Fruit fly (Drosophila melanogaster): ENCODE measurements around the gene CG6333.
A peak's percentile ranks its signal among the peaks of the same experiment; 100 is the strongest.

CG6333 gene

DNA sequence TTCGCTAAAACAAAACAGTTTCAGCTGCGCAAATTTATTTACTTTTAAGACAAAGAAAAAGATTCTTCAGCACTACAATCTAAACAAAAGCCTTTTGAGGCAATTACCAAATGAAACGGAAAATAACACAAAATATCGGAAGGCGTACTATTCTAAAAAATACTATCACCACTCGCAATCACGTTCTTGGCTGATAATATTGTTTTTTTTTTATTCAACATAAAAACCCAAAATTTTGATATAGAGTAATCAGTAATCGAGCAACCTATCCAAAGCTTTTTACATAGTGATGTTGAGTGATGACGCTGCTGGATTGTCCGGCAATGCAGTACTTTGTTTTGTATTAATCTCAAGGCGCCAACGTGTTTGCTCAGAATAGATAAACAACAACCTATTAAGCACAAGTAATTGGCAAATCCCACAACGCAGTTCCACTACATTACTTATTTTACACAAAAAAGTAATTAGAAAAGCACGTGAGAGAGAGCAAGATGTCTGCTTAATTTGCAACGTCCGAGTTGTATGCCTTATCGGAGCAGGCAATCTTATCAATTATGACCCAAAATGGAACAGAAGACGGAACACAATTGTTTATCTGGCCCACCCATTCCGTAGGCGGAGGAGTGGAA, 55.0 kb downstream of the CG6333 start (continued):
- TF ChIP-seq Dad (GFP tag; optimal IDR thresholded peaks at IDR 0.05) (no peak), pzg (GFP tag; optimal IDR thresholded peaks at IDR 0.05) (no peak), CG9215 (GFP tag; IDR thresholded peaks at IDR 0.05) (no peak), caup (GFP tag; optimal IDR thresholded peaks at IDR 0.05; ENCODE audit: severe bottlenecking) (peak; percentile 5), pnt (GFP tag; optimal IDR thresholded peaks at IDR 0.05) (no peak), CG10543 (GFP tag; optimal IDR thresholded peaks at IDR 0.05) (no peak), z (GFP tag; IDR thresholded peaks at IDR 0.05) (no peak), Mrtf (GFP tag; IDR thresholded peaks at IDR 0.05) (no peak), Dfd (GFP tag; optimal IDR thresholded peaks at IDR 0.05) (no peak), D (optimal IDR thresholded peaks at IDR 0.05) (no peak), D (GFP tag; optimal IDR thresholded peaks at IDR 0.05) (no peak), ATbp (GFP tag; optimal IDR thresholded peaks at IDR 0.05) (no peak), CG12236 (GFP tag; optimal IDR thresholded peaks at IDR 0.05) (no peak), ERR (GFP tag; optimal IDR thresholded peaks at IDR 0.05) (no peak), CG11504 (tag; optimal IDR thresholded peaks at IDR 0.05) (peak; percentile 15), Ets97D (GFP tag; optimal IDR thresholded peaks at IDR 0.05) (no peak), pros (GFP tag; optimal IDR thresholded peaks at IDR 0.05) (no peak), CG30403 (GFP tag; optimal IDR thresholded peaks at IDR 0.05) (no peak), amos (GFP tag; IDR thresholded peaks at IDR 0.05; ENCODE audit: partially characterized antibody) (no peak), Nf-YC (tag; optimal IDR thresholded peaks at IDR 0.05) (no peak), CG13287 (GFP tag; IDR thresholded peaks at IDR 0.05; ENCODE audit: partially characterized antibody) (no peak), CG6272 (GFP tag; IDR thresholded peaks at IDR 0.05) (no peak), stc (GFP tag; IDR thresholded peaks at IDR 0.05) (no peak), jing (GFP tag; optimal IDR thresholded peaks at IDR 0.05) (no peak), bab2 (GFP tag; optimal IDR thresholded peaks at IDR 0.05) (peak; percentile 11), CG10565 (GFP tag; optimal IDR thresholded peaks at IDR 0.05) (no peak), ash1 (GFP tag; optimal IDR thresholded peaks at IDR 0.05) (no peak), Hey (tag; optimal IDR thresholded peaks at IDR 0.05) (no peak), grau (tag; optimal IDR thresholded peaks at IDR 0.05) (no peak), CG14014 (GFP tag; IDR thresholded peaks at IDR 0.05) (no peak), bowl (GFP tag; IDR thresholded peaks at IDR 0.05) (no peak), wek (GFP tag; optimal IDR thresholded peaks at IDR 0.05) (no peak), CG1529 (GFP tag; optimal IDR thresholded peaks at IDR 0.05) (no peak), CHES-1-like (GFP tag; optimal IDR thresholded peaks at IDR 0.05) (peak; percentile 12), CG6765 (GFP tag; optimal IDR thresholded peaks at IDR 0.05) (no peak), Lpt (GFP tag; optimal IDR thresholded peaks at IDR 0.05) (no peak), CG7839 (tag; optimal IDR thresholded peaks at IDR 0.05) (peak; percentile 21), lab (GFP tag; optimal IDR thresholded peaks at IDR 0.05) (peak; percentile 40), en (GFP tag; optimal IDR thresholded peaks at IDR 0.05) (no peak), CTCF (GFP tag; optimal IDR thresholded peaks at IDR 0.05) (no peak), gsb-n (tag; optimal IDR thresholded peaks at IDR 0.05) (no peak), H15 (GFP tag; IDR thresholded peaks at IDR 0.05) (no peak), phol (tag; optimal IDR thresholded peaks at IDR 0.05) (peak; percentile 5), sr (GFP tag; IDR thresholded peaks at IDR 0.05) (no peak), Stat92E (GFP tag; optimal IDR thresholded peaks at IDR 0.05) (no peak), CG32772 (GFP tag; IDR thresholded peaks at IDR 0.05) (no peak), CG2199 (GFP tag; IDR thresholded peaks at IDR 0.05) (no peak), H2.0 (GFP tag; IDR thresholded peaks at IDR 0.05) (no peak), NC2α (GFP tag; optimal IDR thresholded peaks at IDR 0.05) (no peak), nom (GFP tag; optimal IDR thresholded peaks at IDR 0.05) (no peak), MBD-R2 (GFP tag; IDR thresholded peaks at IDR 0.05) (no peak), CG5953 (GFP tag; IDR thresholded peaks at IDR 0.05) (no peak)

Measured in whole organism, embryonic.